Worm (Caenorhabditis elegans) whole organism, L4 larva: Measurements from ENCODE around the gene srx-104.

ENCODE experiments used
- D1046.2 ChIP-seq: fragments of 200-800 bp; sonication (Bioruptor generic); IDR thresholded peaks from 2 replicates; pipeline ENCODE4 v1.3.6; 2022; ENCODE audit warnings: missing genetic modification characterization, missing compliant biosample characterization
- F26F4.8 ChIP-seq: fragments of 200-800 bp; sonication (Bioruptor generic); conservative IDR thresholded peaks from 2 replicates; pipeline ENCODE4 v1.3.6; 2022; ENCODE audit warnings: missing genetic modification characterization, missing compliant biosample characterization
- Y48G9A.11 ChIP-seq: fragments of 200-800 bp; sonication (Bioruptor generic); IDR thresholded peaks from 2 replicates; pipeline ENCODE4 v1.3.6; 2022; ENCODE audit warnings: missing genetic modification reagents, missing genetic modification characterization, missing compliant biosample characterization
- Y5F2A.4 ChIP-seq: fragments of 200-800 bp; sonication (Bioruptor generic); optimal IDR thresholded peaks from 2 replicates; lab custom pipeline; 2018; ENCODE audit warnings: mild to moderate bottlenecking, missing genetic modification characterization, missing compliant biosample characterization
- ZK546.5 ChIP-seq, 2 experiments: sonication (generic microtip); optimal IDR thresholded peaks; 2 replicates each; lab custom pipeline; 2017; ENCODE audit warnings: missing biosample characterization in 2 of 2, missing genetic modification characterization in 2 of 2
- ama-1 ChIP-seq: fragments of 150-350 bp; optimal IDR thresholded peaks from 2 replicates; lab custom pipeline; 2014; ENCODE audit warnings: inconsistent platforms, mixed read lengths
- attf-4 ChIP-seq: sonication (generic microtip); optimal IDR thresholded peaks from 3 replicates; lab custom pipeline; 2017; ENCODE audit warnings: missing biosample characterization, missing genetic modification characterization
- ceh-28 ChIP-seq: fragments of 150-350 bp; optimal IDR thresholded peaks from 2 replicates; lab custom pipeline; 2014; ENCODE audit warnings: missing biosample characterization, missing genetic modification reagents, missing genetic modification characterization
- ceh-32 ChIP-seq: sonication (generic microtip); optimal IDR thresholded peaks from 2 replicates; lab custom pipeline; 2016; ENCODE audit warnings: mild to moderate bottlenecking, missing genetic modification characterization, missing compliant biosample characterization; ENCODE audit not compliant: poor library complexity
- ceh-62 ChIP-seq: sonication (generic microtip); optimal IDR thresholded peaks from 2 replicates; lab custom pipeline; 2017; ENCODE audit warnings: missing biosample characterization, missing genetic modification characterization
- ctbp-1 ChIP-seq: fragments of 200-800 bp; sonication (Bioruptor generic); IDR thresholded peaks from 2 replicates; pipeline ENCODE4 v1.3.6; 2022; ENCODE audit warnings: missing genetic modification reagents, missing genetic modification characterization, missing compliant biosample characterization
- daf-19 ChIP-seq: fragments of 200-800 bp; sonication (Bioruptor generic); conservative IDR thresholded peaks from 2 replicates; pipeline ENCODE4 v1.3.6; 2022; ENCODE audit warnings: missing genetic modification characterization, missing compliant biosample characterization
- dmd-6 ChIP-seq: fragments of 200-800 bp; sonication (Bioruptor generic); IDR thresholded peaks from 2 replicates; pipeline ENCODE4 v1.3.6; 2022; ENCODE audit warnings: missing genetic modification reagents, missing genetic modification characterization, missing compliant biosample characterization
- duxl-1 ChIP-seq: sonication (generic microtip); optimal IDR thresholded peaks from 2 replicates; lab custom pipeline; 2016; ENCODE audit warnings: mild to moderate bottlenecking, missing genetic modification characterization, moderate library complexity, missing compliant biosample characterization; ENCODE audit not compliant: poor library complexity
- hmg-1.1 ChIP-seq: fragments of 200-800 bp; sonication (Bioruptor generic); IDR thresholded peaks from 2 replicates; pipeline ENCODE4 v1.3.6; 2022; ENCODE audit warnings: missing genetic modification reagents, missing genetic modification characterization, missing compliant biosample characterization
- jun-1 ChIP-seq: fragments of 150-350 bp; optimal IDR thresholded peaks from 2 replicates; lab custom pipeline; 2014; ENCODE audit warnings: missing biosample characterization, missing genetic modification reagents, missing genetic modification characterization
- lin-1 ChIP-seq: fragments of 200-800 bp; sonication (Bioruptor generic); IDR thresholded peaks from 2 replicates; pipeline ENCODE4 v1.3.6; 2022; ENCODE audit warnings: missing genetic modification reagents, missing genetic modification characterization, missing compliant biosample characterization
- lin-39 ChIP-seq: fragments of 150-350 bp; optimal IDR thresholded peaks from 2 replicates; lab custom pipeline; 2014; ENCODE audit warnings: missing biosample characterization, missing genetic modification reagents, missing genetic modification characterization
- lir-3 ChIP-seq: sonication (generic microtip); optimal IDR thresholded peaks from 2 replicates; lab custom pipeline; 2016; ENCODE audit warnings: mild to moderate bottlenecking, missing genetic modification characterization, missing compliant biosample characterization
- lsy-2 ChIP-seq, 2 experiments: fragments of 150-350 bp in 1 of 2; sonication (generic microtip) in 1 of 2; optimal IDR thresholded peaks; 2 replicates each; lab custom pipeline; 2014 to 2017; ENCODE audit warnings: missing biosample characterization in 2 of 2, missing genetic modification characterization in 2 of 2
- madf-5 ChIP-seq, 2 experiments: fragments of 200-800 bp; sonication (Bioruptor generic); IDR thresholded peaks; 2 replicates each; pipeline ENCODE4 v1.3.6; 2022; ENCODE audit warnings: missing compliant biosample characterization in 2 of 2, missing genetic modification characterization in 2 of 2
- mdl-1 ChIP-seq, 2 experiments: fragments of 150-350 bp in 1 of 2; sonication (generic microtip) in 1 of 2; optimal IDR thresholded peaks; 2 replicates each; lab custom pipeline; 2014 to 2017; ENCODE audit warnings: missing biosample characterization in 2 of 2, missing genetic modification characterization in 2 of 2
- mdt-29 ChIP-seq: fragments of 200-800 bp; sonication (Bioruptor generic); IDR thresholded peaks from 2 replicates; pipeline ENCODE4 v1.3.6; 2022; ENCODE audit warnings: missing genetic modification reagents, missing genetic modification characterization, missing compliant biosample characterization
- mxl-3 ChIP-seq: fragments of 200-800 bp; sonication (Bioruptor generic); optimal IDR thresholded peaks from 2 replicates; lab custom pipeline; 2018; ENCODE audit warnings: mild to moderate bottlenecking, missing genetic modification characterization, missing compliant biosample characterization
- nhr-25 ChIP-seq: sonication (generic microtip); optimal IDR thresholded peaks from 2 replicates; lab custom pipeline; 2017; ENCODE audit warnings: missing genetic modification characterization, mild to moderate bottlenecking, missing compliant biosample characterization, antibody characterized with exemption, moderate library complexity, borderline replicate concordance; ENCODE audit not compliant: insufficient read depth
- nhr-28 ChIP-seq: fragments of 150-350 bp; optimal IDR thresholded peaks from 2 replicates; lab custom pipeline; 2014; ENCODE audit warnings: missing biosample characterization, missing genetic modification characterization
- nhr-76 ChIP-seq: fragments of 150-350 bp; optimal IDR thresholded peaks from 2 replicates; lab custom pipeline; 2014; ENCODE audit warnings: missing biosample characterization, missing genetic modification characterization
- pha-4 ChIP-seq, 2 experiments: fragments of 150-350 bp in 1 of 2; fragments of 200-800 bp in 1 of 2; sonication (Bioruptor generic) in 1 of 2; IDR thresholded peaks in 1 of 2; optimal IDR thresholded peaks in 1 of 2; 2 replicates each; pipeline versions ENCODE4 v1.3.6 to Lab custom; 2014 to 2022; ENCODE audit warnings: missing genetic modification characterization in 2 of 2, missing genetic modification reagents in 2 of 2, missing biosample characterization in 1 of 2, missing compliant biosample characterization in 1 of 2
- rbr-2 ChIP-seq: sonication (generic microtip); optimal IDR thresholded peaks from 2 replicates; lab custom pipeline; 2016; ENCODE audit warnings: missing genotype, missing genetic modification characterization, missing compliant biosample characterization
- skn-1 ChIP-seq: fragments of 150-350 bp; optimal IDR thresholded peaks from 2 replicates; lab custom pipeline; 2014; ENCODE audit warnings: missing biosample characterization, missing genetic modification characterization
- snpc-1.2 ChIP-seq: fragments of 200-800 bp; sonication (Bioruptor generic); IDR thresholded peaks from 2 replicates; pipeline ENCODE4 v1.3.6; 2022; ENCODE audit warnings: missing genetic modification reagents, missing genetic modification characterization, missing compliant biosample characterization
- spr-3 ChIP-seq: fragments of 200-800 bp; sonication (Bioruptor generic); optimal IDR thresholded peaks from 2 replicates; lab custom pipeline; 2018; ENCODE audit warnings: mild to moderate bottlenecking, missing genetic modification characterization, missing compliant biosample characterization
- unc-62 ChIP-seq, 3 experiments: fragments of 150-350 bp in 1 of 3; sonication (generic microtip); optimal IDR thresholded peaks in 2 of 3; peaks in 1 of 3; 1 replicate in 1 of 3; 2 replicates in 2 of 3; lab custom pipeline; 2014 to 2017; ENCODE audit warnings: missing biosample characterization in 3 of 3, missing genetic modification characterization in 3 of 3, missing genetic modification reagents in 3 of 3, missing genotype in 1 of 3
- zag-1 ChIP-seq: fragments of 150-350 bp; optimal IDR thresholded peaks from 2 replicates; lab custom pipeline; 2014; ENCODE audit warnings: missing biosample characterization, missing genetic modification characterization
- ztf-7 ChIP-seq: fragments of 150-350 bp; optimal IDR thresholded peaks from 2 replicates; lab custom pipeline; 2014; ENCODE audit warnings: missing biosample characterization, missing genetic modification characterization

srx-104 gene

ce11 chrII:3739647-3740046, 40.2 kb upstream of the srx-104 start, which contains the start of gene F12E12.2:
Gene F12E12.2, plus strand, starts transcription at chrII:3739947.
- TF ChIP-seq nhr-28 (tag; lab: Kevin White, UChicago) (no peak), hmg-1.1 (GFP tag; lab: Robert Waterston, UW) (no peak), skn-1 (tag; lab: Kevin White, UChicago) (no peak), ztf-7 (tag; lab: Kevin White, UChicago) (no peak), ctbp-1 (GFP tag; lab: Robert Waterston, UW) (no peak), pha-4 (GFP tag; IDR thresholded peaks at IDR 0.05; lab: Robert Waterston, UW) (no peak), pha-4 (tag; optimal IDR thresholded peaks at IDR 0.05; lab: Kevin White, UChicago) (no peak), lin-39 (tag; lab: Kevin White, UChicago) (no peak), ceh-28 (tag; lab: Kevin White, UChicago) (no peak), ZK546.5 (tag; optimal IDR thresholded peaks at IDR 0.05; lab: Kevin White, UChicago) (no peak), jun-1 (tag; lab: Kevin White, UChicago) (no peak), attf-4 (tag; lab: Kevin White, UChicago) (no peak), lin-1 (GFP tag; lab: Robert Waterston, UW) (no peak), mxl-3 (GFP tag; lab: Kevin White, UChicago) (no peak), spr-3 (no peak), ceh-62 (tag; lab: Kevin White, UChicago) (no peak), snpc-1.2 (GFP tag; lab: Robert Waterston, UW) (no peak), mdl-1 (tag; optimal IDR thresholded peaks at IDR 0.05; lab: Kevin White, UChicago) (no peak), F26F4.8 (GFP tag; lab: Robert Waterston, UW) (no peak), dmd-6 (GFP tag; lab: Robert Waterston, UW) (no peak), zag-1 (no peak)

ce11 chrII:3736893-3737375, 37.4 kb upstream of the srx-104 start, which contains the start of gene F12E12.6:
Gene F12E12.6, minus strand, starts transcription at chrII:3736943.
- TF ChIP-seq mdl-1 (tag; optimal IDR thresholded peaks at IDR 0.05; lab: Kevin White, UChicago), result no peak

- TF ChIP-seq lsy-2 (tag; optimal IDR thresholded peaks at IDR 0.05; lab: Kevin White, UChicago), result no peak
- no peak for TF ChIP-seq daf-19 (GFP tag; lab: Robert Waterston, UW)
- TF ChIP-seq nhr-25 (tag; lab: Kevin White, UChicago), result no peak
- no peak for TF ChIP-seq ceh-32 (tag; lab: Kevin White, UChicago)
- TF ChIP-seq Y5F2A.4 (GFP tag; lab: Kevin White, UChicago), result no peak
- no peak for TF ChIP-seq nhr-76 (tag; lab: Kevin White, UChicago)
- TF ChIP-seq ctbp-1 (GFP tag; lab: Robert Waterston, UW), result no peak
- no peak for TF ChIP-seq rbr-2 (tag; lab: Kevin White, UChicago)
- TF ChIP-seq ztf-7 (tag; lab: Kevin White, UChicago), result no peak
- no peak for TF ChIP-seq ama-1 (lab: Kevin White, UChicago)
- TF ChIP-seq madf-5 (GFP tag; IDR thresholded peaks at IDR 0.05; lab: Robert Waterston, UW), result no peak
- no peak for TF ChIP-seq duxl-1 (tag; lab: Kevin White, UChicago)
- TF ChIP-seq Y48G9A.11 (GFP tag; lab: Robert Waterston, UW), result no peak
Measured at ce11 chrII:3731723-3732122, 32.2 kb upstream of the srx-104 start, which contains the start of the genes sdz-12 and bath-31. Gene sdz-12, minus strand, starts transcription at chrII:3731823. Gene bath-31, plus strand, starts transcription at chrII:3731973.

ce11 chrII:3727996-3728395, 28.5 kb upstream of the srx-104 start, which contains the start of gene C46E10.8:
Gene C46E10.8, minus strand, starts transcription at chrII:3728096.
- TF ChIP-seq D1046.2 (GFP tag; lab: Robert Waterston, UW) (no peak), mdt-29 (GFP tag; lab: Robert Waterston, UW) (no peak), lir-3 (tag; lab: Kevin White, UChicago) (no peak), unc-62 (GFP tag; optimal IDR thresholded peaks at IDR 0.05 in 1 of 2; lab: Kevin White, UChicago) (peak in 1 of 2 experiments; percentile 28), unc-62 (tag; optimal IDR thresholded peaks at IDR 0.05; lab: Kevin White, UChicago) (no peak)
